Worm (Caenorhabditis elegans): ENCODE data around the gene C08F1.8.

C08F1.8 gene

DNA sequence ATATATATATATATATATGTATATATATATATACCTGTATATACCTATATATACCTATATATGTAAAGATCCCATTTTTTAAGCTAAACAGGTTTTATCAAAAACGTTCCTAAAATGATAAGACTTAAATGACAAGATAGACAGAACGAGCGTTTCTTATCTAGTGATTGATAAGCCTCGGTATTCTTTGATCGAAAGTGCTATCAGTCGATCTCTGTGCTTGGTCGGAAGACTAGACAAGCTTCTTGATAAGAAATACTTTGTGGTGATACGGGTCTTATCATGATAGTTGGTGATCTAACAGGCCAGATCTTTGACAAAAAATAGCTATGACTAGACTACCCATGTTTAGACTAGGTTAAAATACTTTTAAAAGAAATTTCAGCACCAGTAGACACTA is 43.6 kb upstream of the C08F1.8 start (continued):
- TF ChIP-seq nhr-11 (tag; optimal IDR thresholded peaks at IDR 0.05): no peak
- no peak for TF ChIP-seq ceh-8 (GFP tag; optimal IDR thresholded peaks at IDR 0.05)
- no peak for TF ChIP-seq ama-1 (optimal IDR thresholded peaks at IDR 0.05)
- TF ChIP-seq efl-3 (GFP tag; optimal IDR thresholded peaks at IDR 0.05): no peak
- no peak for TF ChIP-seq vab-15 (tag; optimal IDR thresholded peaks at IDR 0.05)
- TF ChIP-seq lin-39 (tag; optimal IDR thresholded peaks at IDR 0.05): no peak
- TF ChIP-seq nhr-76 (tag; optimal IDR thresholded peaks at IDR 0.05): no peak
- no peak for TF ChIP-seq nhr-77 (tag; optimal IDR thresholded peaks at IDR 0.05)
- no peak for TF ChIP-seq ztf-11 (tag; optimal IDR thresholded peaks at IDR 0.05)
- TF ChIP-seq lin-14 (GFP tag; optimal IDR thresholded peaks at IDR 0.05): peak; percentile 68
- TF ChIP-seq grh-1 (GFP tag; IDR thresholded peaks at IDR 0.05): no peak
- TF ChIP-seq fkh-8 (tag; optimal IDR thresholded peaks at IDR 0.05): no peak
- TF ChIP-seq jun-1 (tag; optimal IDR thresholded peaks at IDR 0.05): peak; percentile 92
- TF ChIP-seq nhr-85 (tag): no peak
- peak; percentile 48 for TF ChIP-seq nhr-90 (tag; optimal IDR thresholded peaks at IDR 0.05; ENCODE audit: poor library complexity)
- no peak for TF ChIP-seq snpc-4 (tag; optimal IDR thresholded peaks at IDR 0.05)
- TF ChIP-seq nhr-237 (tag; optimal IDR thresholded peaks at IDR 0.05): no peak
- TF ChIP-seq hlh-4 (tag; optimal IDR thresholded peaks at IDR 0.05): no peak
- no peak for TF ChIP-seq ztf-4 (tag; optimal IDR thresholded peaks at IDR 0.05)
- TF ChIP-seq nhr-47 (tag; optimal IDR thresholded peaks at IDR 0.05): no peak
- no peak for TF ChIP-seq rnt-1 (tag; optimal IDR thresholded peaks at IDR 0.05)
- TF ChIP-seq lin-13 (GFP tag; optimal IDR thresholded peaks at IDR 0.05): no peak
- peak; percentile 100 for TF ChIP-seq elt-2 (tag; optimal IDR thresholded peaks at IDR 0.05)
- TF ChIP-seq mab-9 (GFP tag; IDR thresholded peaks at IDR 0.05): no peak
- TF ChIP-seq skn-1 (tag; optimal IDR thresholded peaks at IDR 0.05): no peak
- TF ChIP-seq nhr-28 (tag; optimal IDR thresholded peaks at IDR 0.05): no peak
- TF ChIP-seq unc-86 (tag; optimal IDR thresholded peaks at IDR 0.05): no peak
- no peak for TF ChIP-seq ets-5 (GFP tag; IDR thresholded peaks at IDR 0.05)
- no peak for TF ChIP-seq alr-1 (tag; optimal IDR thresholded peaks at IDR 0.05; ENCODE audit: borderline replicate concordance)
- TF ChIP-seq unc-98 (GFP tag; IDR thresholded peaks at IDR 0.05): no peak
- no peak for TF ChIP-seq dpl-1 (GFP tag; optimal IDR thresholded peaks at IDR 0.05)
- TF ChIP-seq pax-3 (tag; optimal IDR thresholded peaks at IDR 0.05): peak; percentile 30
- TF ChIP-seq C34B4.2 (tag; optimal IDR thresholded peaks at IDR 0.05): no peak
- no peak for TF ChIP-seq tbx-2 (tag; optimal IDR thresholded peaks at IDR 0.05)
- no peak for TF ChIP-seq aly-2 (tag; optimal IDR thresholded peaks at IDR 0.05)
- TF ChIP-seq sup-37 (GFP tag; optimal IDR thresholded peaks at IDR 0.05): no peak
- TF ChIP-seq F16B12.6 (tag; optimal IDR thresholded peaks at IDR 0.05): no peak
- TF ChIP-seq efl-1 (optimal IDR thresholded peaks at IDR 0.05): no peak
- TF ChIP-seq efl-1 (GFP tag; optimal IDR thresholded peaks at IDR 0.05 in 1 of 2): peak in 1 of 2 experiments; percentile 35
- TF ChIP-seq fkh-10 (GFP tag; optimal IDR thresholded peaks at IDR 0.05): no peak
- no peak for TF ChIP-seq dsc-1 (tag; optimal IDR thresholded peaks at IDR 0.05)
- no peak for TF ChIP-seq xbp-1 (tag; optimal IDR thresholded peaks at IDR 0.05)
- TF ChIP-seq nhr-71 (tag; optimal IDR thresholded peaks at IDR 0.05): no peak
- TF ChIP-seq nhr-12 (tag; optimal IDR thresholded peaks at IDR 0.05): no peak
- no peak for TF ChIP-seq unc-62 (GFP tag; optimal IDR thresholded peaks at IDR 0.05)
- no peak for TF ChIP-seq egl-27 (tag; optimal IDR thresholded peaks at IDR 0.05)
- TF ChIP-seq mef-2 (tag; optimal IDR thresholded peaks at IDR 0.05): no peak
- TF ChIP-seq nhr-19 (GFP tag; conservative IDR thresholded peaks at IDR 0.05): peak; percentile 43; the same call in 1 of the 2 replicates
- TF ChIP-seq lin-15B (tag; optimal IDR thresholded peaks at IDR 0.05): no peak
- no peak for TF ChIP-seq zag-1 (tag; optimal IDR thresholded peaks at IDR 0.05)
- no peak for TF ChIP-seq unc-30 (tag; optimal IDR thresholded peaks at IDR 0.05)
- no peak for TF ChIP-seq ceh-82 (tag; optimal IDR thresholded peaks at IDR 0.05)
- no peak for TF ChIP-seq ceh-90 (tag; optimal IDR thresholded peaks at IDR 0.05)
- TF ChIP-seq blmp-1 (tag; optimal IDR thresholded peaks at IDR 0.05): peak; percentile 40

Data from whole organism, L1 larva.